Fruit fly (Drosophila melanogaster) whole organism, embryonic: ENCODE results near the gene CG10376.

Experiments
- Awh ChIP-seq: fragments of 200-800 bp; sonication (Bioruptor generic); IDR thresholded peaks from 2 replicates; pipeline ENCODE4, ENCODE4 v1.3.6; 2022; ENCODE audit warnings: missing biosample characterization, missing genetic modification characterization
- Bgb ChIP-seq: fragments of 200-800 bp; sonication (Bioruptor generic); IDR thresholded peaks from 2 replicates; pipeline ENCODE4 v1.3.6; 2022; ENCODE audit warnings: missing biosample characterization, missing genetic modification characterization; ENCODE audit not compliant: partially characterized antibody
- CG10209 ChIP-seq: fragments of 200-800 bp; sonication (Bioruptor generic); optimal IDR thresholded peaks from 3 replicates; lab custom pipeline; 2017; ENCODE audit warnings: missing biosample characterization, mild to moderate bottlenecking, missing genetic modification characterization, missing genetic modification reagents
- CG10321 ChIP-seq: fragments of 200-800 bp; sonication (Bioruptor generic); IDR thresholded peaks from 2 replicates; pipeline ENCODE4 v1.3.6; 2022; ENCODE audit warnings: missing biosample characterization, missing genetic modification characterization
- CG10366 ChIP-seq: fragments of 200-800 bp; sonication (Bioruptor generic); IDR thresholded peaks from 2 replicates; pipeline ENCODE4 v1.3.6; 2022; ENCODE audit warnings: missing biosample characterization, missing genetic modification characterization
- CG11504 ChIP-seq: fragments of 200-800 bp; sonication (Bioruptor generic); optimal IDR thresholded peaks from 3 replicates; lab custom pipeline; 2019; ENCODE audit warnings: missing biosample characterization, mild to moderate bottlenecking, missing genetic modification characterization, moderate library complexity
- CG11560 ChIP-seq: fragments of 200-800 bp; sonication (Bioruptor generic); IDR thresholded peaks from 3 replicates; pipeline ENCODE4 v1.3.6; 2022; ENCODE audit warnings: missing biosample characterization, missing genetic modification characterization
- CG13624 ChIP-seq: fragments of 200-800 bp; sonication (Bioruptor generic); optimal IDR thresholded peaks from 2 replicates; lab custom pipeline; 2016; ENCODE audit warnings: missing biosample characterization, missing genetic modification characterization
- CG14050 ChIP-seq: fragments of 200-800 bp; sonication (Bioruptor generic); IDR thresholded peaks from 3 replicates; pipeline ENCODE4 v1.3.6; 2022; ENCODE audit warnings: missing biosample characterization, missing genetic modification characterization
- CG17328 ChIP-seq: fragments of 200-800 bp; sonication (Bioruptor generic); IDR thresholded peaks from 2 replicates; pipeline ENCODE4 v1.3.6; 2022; ENCODE audit warnings: missing biosample characterization, missing genetic modification characterization
- CG31224 ChIP-seq: fragments of 200-800 bp; sonication (Bioruptor generic); IDR thresholded peaks from 2 replicates; pipeline ENCODE4 v1.3.6; 2022; ENCODE audit warnings: missing biosample characterization, missing genetic modification characterization
- CG31365 ChIP-seq: fragments of 200-800 bp; sonication (Bioruptor generic); optimal IDR thresholded peaks from 2 replicates; lab custom pipeline; 2018; ENCODE audit warnings: missing biosample characterization, mild to moderate bottlenecking, missing genetic modification characterization
- CG3163 ChIP-seq: fragments of 200-800 bp; sonication (Bioruptor generic); optimal IDR thresholded peaks from 3 replicates; lab custom pipeline; 2016; ENCODE audit warnings: missing biosample characterization, missing genetic modification characterization
- CG32772 ChIP-seq: fragments of 200-800 bp; sonication (Bioruptor generic); IDR thresholded peaks from 2 replicates; pipeline ENCODE4 v1.3.6; 2022; ENCODE audit warnings: missing biosample characterization, missing genetic modification characterization
- CG4282 ChIP-seq: fragments of 200-800 bp; sonication (Bioruptor generic); optimal IDR thresholded peaks from 2 replicates; lab custom pipeline; 2016; ENCODE audit warnings: missing biosample characterization, missing genetic modification characterization
- CG4360 ChIP-seq: fragments of 200-800 bp; sonication (Bioruptor generic); IDR thresholded peaks from 2 replicates; pipeline ENCODE4 v1.3.6; 2022; ENCODE audit warnings: missing biosample characterization, missing genetic modification characterization
- CrebB ChIP-seq: fragments of 200-800 bp; sonication (Bioruptor generic); optimal IDR thresholded peaks from 3 replicates; lab custom pipeline; 2018; ENCODE audit warnings: missing biosample characterization, mild to moderate bottlenecking, missing genetic modification characterization
- D ChIP-seq, 2 experiments: fragments of 200-800 bp in 1 of 2; fragments of >200 bp in 1 of 2; sonication (Bioruptor generic) in 1 of 2; optimal IDR thresholded peaks; 2 replicates in 1 of 2; 3 replicates in 1 of 2; lab custom pipeline; 2017; ENCODE audit warnings: mild to moderate bottlenecking in 1 of 2, missing biosample characterization in 1 of 2, missing genetic modification characterization in 1 of 2, missing genetic modification reagents in 1 of 2
- Dref ChIP-seq: fragments of 200-800 bp; sonication (Bioruptor generic); IDR thresholded peaks from 2 replicates; pipeline ENCODE4 v1.3.6; 2022; ENCODE audit warnings: missing biosample characterization, missing genetic modification characterization
- Ets65A ChIP-seq: fragments of 200-800 bp; sonication (Bioruptor generic); peaks from one replicate; lab custom pipeline; 2016; ENCODE audit warnings: missing biosample characterization, missing genetic modification characterization
- HHEX ChIP-seq: fragments of 200-800 bp; sonication (Bioruptor generic); optimal IDR thresholded peaks from 3 replicates; lab custom pipeline; 2017; ENCODE audit warnings: missing biosample characterization, mild to moderate bottlenecking, missing genetic modification characterization, missing genetic modification reagents
- Hand ChIP-seq: fragments of 200-800 bp; sonication (Bioruptor generic); optimal IDR thresholded peaks from 2 replicates; lab custom pipeline; 2017; ENCODE audit warnings: mild to moderate bottlenecking, missing biosample characterization, missing genetic modification reagents, missing genetic modification characterization
- Jarid2 ChIP-seq: fragments of 200-800 bp; sonication (Bioruptor generic); optimal IDR thresholded peaks from 3 replicates; lab custom pipeline; 2017; ENCODE audit warnings: mild to moderate bottlenecking, missing biosample characterization, missing genetic modification reagents, missing genetic modification characterization
- MTF-1 ChIP-seq: fragments of 200-800 bp; sonication (Bioruptor generic); optimal IDR thresholded peaks from 2 replicates; lab custom pipeline; 2018; ENCODE audit warnings: missing biosample characterization, mild to moderate bottlenecking, missing genetic modification characterization, borderline replicate concordance
- Meics ChIP-seq: fragments of 200-800 bp; sonication (Bioruptor generic); optimal IDR thresholded peaks from 2 replicates; lab custom pipeline; 2017; ENCODE audit warnings: missing biosample characterization, mild to moderate bottlenecking, missing genetic modification characterization
- Nf-YA ChIP-seq: fragments of 200-800 bp; sonication (Bioruptor generic); IDR thresholded peaks from 2 replicates; pipeline ENCODE4 v1.3.6; 2022; ENCODE audit warnings: missing biosample characterization, missing genetic modification characterization
- Oli ChIP-seq: fragments of 200-800 bp; sonication (Bioruptor generic); optimal IDR thresholded peaks from 2 replicates; lab custom pipeline; 2018; ENCODE audit warnings: missing biosample characterization, mild to moderate bottlenecking, missing genetic modification characterization, moderate library complexity
- Sox102F ChIP-seq: fragments of 200-800 bp; sonication (Bioruptor generic); optimal IDR thresholded peaks from 2 replicates; lab custom pipeline; 2018; ENCODE audit warnings: missing biosample characterization, mild to moderate bottlenecking, missing genetic modification characterization, moderate library complexity
- Vsx1 ChIP-seq: fragments of 200-800 bp; sonication (Bioruptor generic); optimal IDR thresholded peaks from 2 replicates; lab custom pipeline; 2017; ENCODE audit warnings: missing biosample characterization, mild to moderate bottlenecking, missing genetic modification characterization, missing genetic modification reagents
- ac ChIP-seq: fragments of 200-800 bp; sonication (Bioruptor generic); optimal IDR thresholded peaks from 3 replicates; lab custom pipeline; 2017; ENCODE audit warnings: missing biosample characterization, mild to moderate bottlenecking, missing genetic modification characterization
- ato ChIP-seq: fragments of 200-800 bp; sonication (Bioruptor generic); IDR thresholded peaks from 2 replicates; pipeline ENCODE4 v1.3.6; 2022; ENCODE audit warnings: missing biosample characterization, missing genetic modification characterization; ENCODE audit not compliant: partially characterized antibody
- cad ChIP-seq: fragments of >200 bp; optimal IDR thresholded peaks from 2 replicates; lab custom pipeline; 2017; ENCODE audit warnings: missing biosample characterization, missing genetic modification characterization
- caup ChIP-seq: fragments of 200-800 bp; sonication (Bioruptor generic); optimal IDR thresholded peaks from 3 replicates; lab custom pipeline; 2017; ENCODE audit warnings: missing biosample characterization, mild to moderate bottlenecking, missing genetic modification characterization, moderate library complexity; ENCODE audit not compliant: severe bottlenecking
- chm ChIP-seq: fragments of 200-800 bp; sonication (Bioruptor generic); IDR thresholded peaks from 2 replicates; pipeline ENCODE4 v1.3.6; 2022; ENCODE audit warnings: missing biosample characterization, missing genetic modification characterization
- crc ChIP-seq: fragments of 200-800 bp; sonication (Bioruptor generic); optimal IDR thresholded peaks from 2 replicates; lab custom pipeline; 2016; ENCODE audit warnings: missing biosample characterization, missing genetic modification characterization
- crol ChIP-seq: fragments of 200-800 bp; sonication (Bioruptor generic); IDR thresholded peaks from 2 replicates; pipeline ENCODE4 v1.3.6; 2022; ENCODE audit warnings: missing biosample characterization, missing genetic modification characterization
- dysf ChIP-seq: fragments of 200-800 bp; sonication (Bioruptor generic); IDR thresholded peaks from 3 replicates; pipeline ENCODE4 v1.3.6; 2022; ENCODE audit warnings: missing biosample characterization, missing genetic modification characterization
- fd64A ChIP-seq: fragments of 200-800 bp; sonication (Bioruptor generic); optimal IDR thresholded peaks from 3 replicates; lab custom pipeline; 2018; ENCODE audit warnings: missing biosample characterization, mild to moderate bottlenecking, missing genetic modification characterization
- kah ChIP-seq: fragments of 200-800 bp; sonication (Bioruptor generic); optimal IDR thresholded peaks from 2 replicates; lab custom pipeline; 2018; ENCODE audit warnings: missing biosample characterization, mild to moderate bottlenecking, missing genetic modification characterization
- lbe ChIP-seq: fragments of 200-800 bp; sonication (Bioruptor generic); optimal IDR thresholded peaks from 2 replicates; lab custom pipeline; 2016; ENCODE audit warnings: missing biosample characterization, mild to moderate bottlenecking, missing genetic modification characterization
- maf-S ChIP-seq: fragments of 200-800 bp; sonication (Bioruptor generic); optimal IDR thresholded peaks from 2 replicates; lab custom pipeline; 2016; ENCODE audit warnings: missing biosample characterization, missing genetic modification characterization
- mirr ChIP-seq: fragments of 200-800 bp; sonication (Bioruptor generic); optimal IDR thresholded peaks from 3 replicates; lab custom pipeline; 2018; ENCODE audit warnings: missing biosample characterization, mild to moderate bottlenecking, missing genetic modification characterization
- nerfin-2 ChIP-seq: fragments of 200-800 bp; sonication (Bioruptor generic); IDR thresholded peaks from 2 replicates; pipeline ENCODE4 v1.3.6; 2022; ENCODE audit warnings: missing biosample characterization, missing genetic modification characterization; ENCODE audit not compliant: partially characterized antibody
- ranshi ChIP-seq: fragments of 200-800 bp; sonication (Bioruptor generic); IDR thresholded peaks from 2 replicates; pipeline ENCODE4 v1.3.6; 2022; ENCODE audit warnings: missing biosample characterization, missing genetic modification characterization
- row ChIP-seq: fragments of 200-800 bp; sonication (Bioruptor generic); IDR thresholded peaks from 3 replicates; pipeline ENCODE4 v1.3.6; 2022; ENCODE audit warnings: missing biosample characterization, missing genetic modification characterization
- sens ChIP-seq: fragments of 200-800 bp; sonication (Bioruptor generic); peaks from one replicate; lab custom pipeline; 2016; ENCODE audit warnings: missing biosample characterization, missing genetic modification characterization
- sob ChIP-seq: fragments of 200-800 bp; sonication (Bioruptor generic); IDR thresholded peaks from 2 replicates; pipeline ENCODE4 v1.3.6; 2022; ENCODE audit warnings: missing biosample characterization, missing genetic modification characterization
- vnd ChIP-seq: fragments of 200-800 bp; sonication (Bioruptor generic); IDR thresholded peaks from 3 replicates; pipeline ENCODE4 v1.3.6; 2022; ENCODE audit warnings: missing biosample characterization, missing genetic modification characterization; ENCODE audit not compliant: partially characterized antibody
- z ChIP-seq: fragments of 200-800 bp; sonication (Bioruptor generic); IDR thresholded peaks from 3 replicates; pipeline ENCODE4 v1.3.6; 2022; ENCODE audit warnings: missing biosample characterization, missing genetic modification characterization

Gene CG10376

dm6 chr2L:18717365-18718011 is 14.6 kb upstream of the CG10376 start (continued):
- TF ChIP-seq Nf-YA (GFP tag; lab: Robert Waterston, UW) (0 out of 2 replicates have a peak, but pooled peaks have one; percentile 18), Ets65A (GFP tag; lab: Kevin White, UChicago) (peak; percentile 87), HHEX (peak; percentile 36), row (GFP tag; lab: Robert Waterston, UW) (no peak), Sox102F (GFP tag; lab: Kevin White, UChicago) (no peak), dysf (GFP tag; lab: Robert Waterston, UW) (0 out of 3 replicates have a peak, but pooled peaks have one; percentile 34), ac (GFP tag; lab: Kevin White, UChicago) (no peak), vnd (GFP tag; lab: Robert Waterston, UW) (no peak), Dref (GFP tag; lab: Robert Waterston, UW) (no peak), CG31224 (GFP tag; lab: Robert Waterston, UW) (no peak), ranshi (GFP tag; lab: Robert Waterston, UW) (no peak), D (optimal IDR thresholded peaks at IDR 0.05; lab: Kevin White, UChicago) (no peak), D (GFP tag; optimal IDR thresholded peaks at IDR 0.05; lab: Kevin White, UChicago) (no peak), Jarid2 (GFP tag; lab: Kevin White, UChicago) (peak; percentile 2), CG11504 (tag; lab: Kevin White, UChicago) (peak; percentile 20), chm (GFP tag; lab: Robert Waterston, UW) (0 out of 2 replicates have a peak, but pooled peaks have one; percentile 23), CG10366 (GFP tag; lab: Robert Waterston, UW) (no peak), crc (no peak), ato (no peak), Bgb (no peak), sens (peak; percentile 54), CG3163 (GFP tag; lab: Kevin White, UChicago) (no peak), CG13624 (no peak), CG14050 (GFP tag; lab: Robert Waterston, UW) (no peak), CG10321 (GFP tag; lab: Robert Waterston, UW) (0 out of 2 replicates have a peak, but pooled peaks have one; percentile 8), cad (GFP tag; lab: Kevin White, UChicago) (no peak), CG11560 (tag; lab: Robert Waterston, UW) (no peak), Vsx1 (no peak), CG4282 (GFP tag; lab: Kevin White, UChicago) (no peak), CG31365 (tag; lab: Kevin White, UChicago) (no peak), crol (GFP tag; lab: Robert Waterston, UW) (peak; percentile 74), Awh (GFP tag; lab: Robert Waterston, UW) (0 out of 2 replicates have a peak, but pooled peaks have one; percentile 18), kah (GFP tag; lab: Kevin White, UChicago) (no peak), sob (GFP tag; lab: Robert Waterston, UW) (0 out of 2 replicates have a peak, but pooled peaks have one; percentile 25), Meics (GFP tag; lab: Kevin White, UChicago) (peak; percentile 17), z (GFP tag; lab: Robert Waterston, UW) (no peak), lbe (GFP tag; lab: Kevin White, UChicago) (no peak), mirr (GFP tag; lab: Kevin White, UChicago) (peak; percentile 20), CG10209 (GFP tag; lab: Kevin White, UChicago) (peak; percentile 15), maf-S (GFP tag; lab: Kevin White, UChicago) (no peak), Hand (no peak), fd64A (GFP tag; lab: Kevin White, UChicago) (no peak), CG32772 (GFP tag; lab: Robert Waterston, UW) (no peak), CG4360 (GFP tag; lab: Robert Waterston, UW) (no peak), CG17328 (GFP tag; lab: Robert Waterston, UW) (no peak), Oli (tag; lab: Kevin White, UChicago) (no peak), CrebB (tag; lab: Kevin White, UChicago) (no peak), caup (peak; percentile 18), nerfin-2 (no peak), MTF-1 (GFP tag; lab: Kevin White, UChicago) (peak; percentile 5)
